Fruit fly (Drosophila melanogaster) whole organism, embryonic: ENCODE data around the gene CG13126.
A peak's percentile ranks its signal among the peaks of the same experiment; 100 is the strongest.

ENCODE experiments used
- Bdp1 ChIP-seq: fragments of 200-800 bp; sonication (Bioruptor generic); optimal IDR thresholded peaks from 3 replicates; lab custom pipeline; 2016; ENCODE audit warnings: missing biosample characterization, missing genetic modification characterization
- Bteb2 ChIP-seq: fragments of 200-800 bp; sonication (Bioruptor generic); optimal IDR thresholded peaks from 2 replicates; lab custom pipeline; 2016; ENCODE audit warnings: missing biosample characterization, missing genetic modification characterization
- CG10543 ChIP-seq: fragments of 200-800 bp; sonication (Bioruptor generic); optimal IDR thresholded peaks from 3 replicates; lab custom pipeline; 2017; ENCODE audit warnings: missing biosample characterization, mild to moderate bottlenecking, missing genetic modification characterization, moderate library complexity
- CG11696 ChIP-seq: fragments of 200-800 bp; sonication (Bioruptor generic); IDR thresholded peaks from 2 replicates; pipeline ENCODE4 v1.3.6; 2022; ENCODE audit warnings: missing biosample characterization, missing genetic modification characterization
- CG12155 ChIP-seq: fragments of 200-800 bp; sonication (Bioruptor generic); optimal IDR thresholded peaks from 3 replicates; lab custom pipeline; 2016; ENCODE audit warnings: missing biosample characterization, missing genetic modification characterization
- CG12236 ChIP-seq: fragments of 200-800 bp; sonication (Bioruptor generic); optimal IDR thresholded peaks from 2 replicates; lab custom pipeline; 2016; ENCODE audit warnings: missing biosample characterization, missing genetic modification characterization
- CG12391 ChIP-seq: fragments of 200-800 bp; sonication (Bioruptor generic); optimal IDR thresholded peaks from 3 replicates; lab custom pipeline; 2018; ENCODE audit warnings: missing biosample characterization, mild to moderate bottlenecking, missing genetic modification characterization, moderate library complexity
- CG13624 ChIP-seq: fragments of 200-800 bp; sonication (Bioruptor generic); optimal IDR thresholded peaks from 2 replicates; lab custom pipeline; 2016; ENCODE audit warnings: missing biosample characterization, missing genetic modification characterization
- CG14710 ChIP-seq: fragments of 200-800 bp; sonication (Bioruptor generic); optimal IDR thresholded peaks from 3 replicates; lab custom pipeline; 2019; ENCODE audit warnings: missing biosample characterization, mild to moderate bottlenecking, missing genetic modification characterization, moderate library complexity
- CG14860 ChIP-seq: fragments of 200-800 bp; sonication (Bioruptor generic); IDR thresholded peaks from 3 replicates; pipeline ENCODE4 v1.3.6; 2022; ENCODE audit warnings: missing biosample characterization, missing genetic modification characterization; ENCODE audit not compliant: partially characterized antibody
- CG1602 ChIP-seq: fragments of 200-800 bp; sonication (Bioruptor generic); optimal IDR thresholded peaks from 3 replicates; lab custom pipeline; 2016; ENCODE audit warnings: missing biosample characterization, missing genetic modification characterization
- CG16779 ChIP-seq: fragments of 200-800 bp; sonication (Bioruptor generic); IDR thresholded peaks from 2 replicates; pipeline ENCODE4 v1.3.6; 2022; ENCODE audit warnings: missing biosample characterization, missing genetic modification characterization
- CG2116 ChIP-seq: fragments of 200-800 bp; sonication (Bioruptor generic); optimal IDR thresholded peaks from 3 replicates; lab custom pipeline; 2018; ENCODE audit warnings: missing biosample characterization, mild to moderate bottlenecking, missing genetic modification characterization
- CG2199 ChIP-seq: fragments of 200-800 bp; sonication (Bioruptor generic); IDR thresholded peaks from 3 replicates; pipeline ENCODE4 v1.3.6; 2022; ENCODE audit warnings: missing biosample characterization, missing genetic modification characterization
- CG34224 ChIP-seq: fragments of 200-800 bp; sonication (Bioruptor generic); IDR thresholded peaks from 3 replicates; pipeline ENCODE4 v1.3.6; 2022; ENCODE audit warnings: missing biosample characterization, missing genetic modification characterization; ENCODE audit not compliant: partially characterized antibody
- CG3838 ChIP-seq: fragments of 200-800 bp; sonication (Bioruptor generic); optimal IDR thresholded peaks from 3 replicates; lab custom pipeline; 2016; ENCODE audit warnings: missing biosample characterization, missing genetic modification characterization
- CG4424 ChIP-seq: fragments of 200-800 bp; sonication (Bioruptor generic); optimal IDR thresholded peaks from 3 replicates; lab custom pipeline; 2016; ENCODE audit warnings: missing biosample characterization, missing genetic modification characterization
- CG6254 ChIP-seq: fragments of 200-800 bp; sonication (Bioruptor generic); optimal IDR thresholded peaks from 3 replicates; lab custom pipeline; 2017; ENCODE audit warnings: mild to moderate bottlenecking, missing biosample characterization, missing genetic modification reagents, missing genetic modification characterization
- CG6791 ChIP-seq: fragments of 200-800 bp; sonication (Bioruptor generic); IDR thresholded peaks from 3 replicates; pipeline ENCODE4 v1.3.6; 2022; ENCODE audit warnings: missing biosample characterization, missing genetic modification characterization; ENCODE audit not compliant: partially characterized antibody
- CG7372 ChIP-seq: fragments of 200-800 bp; sonication (Bioruptor generic); IDR thresholded peaks from 2 replicates; pipeline ENCODE4 v1.3.6; 2022; ENCODE audit warnings: missing biosample characterization, missing genetic modification characterization
- CG9215 ChIP-seq: fragments of 200-800 bp; sonication (Bioruptor generic); IDR thresholded peaks from 2 replicates; pipeline ENCODE4 v1.3.6; 2022; ENCODE audit warnings: missing biosample characterization, missing genetic modification characterization
- Chrac-16 ChIP-seq: fragments of 200-800 bp; sonication (Bioruptor generic); optimal IDR thresholded peaks from 3 replicates; lab custom pipeline; 2016; ENCODE audit warnings: missing biosample characterization, missing genetic modification characterization
- D19A ChIP-seq: fragments of 200-800 bp; optimal IDR thresholded peaks from 3 replicates; lab custom pipeline; 2019; ENCODE audit warnings: missing biosample characterization, mild to moderate bottlenecking, missing genetic modification characterization, moderate library complexity
- Doc3 ChIP-seq: fragments of 200-800 bp; sonication (Bioruptor generic); IDR thresholded peaks from 3 replicates; pipeline ENCODE4 v1.3.6; 2022; ENCODE audit warnings: missing biosample characterization, missing genetic modification characterization; ENCODE audit not compliant: partially characterized antibody
- Dp ChIP-seq: fragments of 200-800 bp; sonication (Bioruptor generic); optimal IDR thresholded peaks from 2 replicates; lab custom pipeline; 2018; ENCODE audit warnings: missing biosample characterization, mild to moderate bottlenecking, missing genetic modification characterization, moderate library complexity
- Dref ChIP-seq: fragments of 200-800 bp; sonication (Bioruptor generic); IDR thresholded peaks from 2 replicates; pipeline ENCODE4 v1.3.6; 2022; ENCODE audit warnings: missing biosample characterization, missing genetic modification characterization
- E2f2 ChIP-seq: fragments of 200-800 bp; sonication (Bioruptor generic); IDR thresholded peaks from 2 replicates; pipeline ENCODE4 v1.3.6; 2022; ENCODE audit warnings: missing biosample characterization, missing genetic modification characterization
- Fer2 ChIP-seq: fragments of 200-800 bp; sonication (Bioruptor generic); optimal IDR thresholded peaks from 2 replicates; lab custom pipeline; 2018; ENCODE audit warnings: missing biosample characterization, mild to moderate bottlenecking, missing genetic modification characterization, moderate library complexity
- Hmx ChIP-seq: fragments of 200-800 bp; sonication (Bioruptor generic); optimal IDR thresholded peaks from 2 replicates; lab custom pipeline; 2016; ENCODE audit warnings: missing biosample characterization, missing genetic modification characterization
- MBD-R2 ChIP-seq: fragments of 200-800 bp; sonication (Bioruptor generic); IDR thresholded peaks from 2 replicates; pipeline ENCODE4 v1.3.6; 2022; ENCODE audit warnings: missing biosample characterization, missing genetic modification characterization
- Nf-YC ChIP-seq: fragments of 200-800 bp; optimal IDR thresholded peaks from 3 replicates; lab custom pipeline; 2019; ENCODE audit warnings: missing biosample characterization, mild to moderate bottlenecking, missing genetic modification characterization, moderate library complexity
- Oli ChIP-seq: fragments of 200-800 bp; sonication (Bioruptor generic); optimal IDR thresholded peaks from 2 replicates; lab custom pipeline; 2018; ENCODE audit warnings: missing biosample characterization, mild to moderate bottlenecking, missing genetic modification characterization, moderate library complexity
- Opbp ChIP-seq: fragments of 200-800 bp; sonication (Bioruptor generic); IDR thresholded peaks from 3 replicates; pipeline ENCODE4 v1.3.6; 2022; ENCODE audit warnings: missing biosample characterization, missing genetic modification characterization; ENCODE audit not compliant: partially characterized antibody
- Rfx ChIP-seq: fragments of 200-800 bp; sonication (Bioruptor generic); IDR thresholded peaks from 2 replicates; pipeline ENCODE4 v1.3.6; 2022; ENCODE audit warnings: missing biosample characterization, missing genetic modification characterization
- Scr ChIP-seq: fragments of 200-800 bp; sonication (Bioruptor generic); IDR thresholded peaks from 2 replicates; pipeline ENCODE4 v1.3.6; 2022; ENCODE audit warnings: missing biosample characterization, missing genetic modification characterization; ENCODE audit not compliant: partially characterized antibody
- Usf ChIP-seq: fragments of 200-800 bp; sonication (Bioruptor generic); optimal IDR thresholded peaks from 2 replicates; lab custom pipeline; 2017; ENCODE audit warnings: missing genotype, missing biosample characterization, missing genetic modification characterization
- ap ChIP-seq: fragments of 200-800 bp; sonication (Bioruptor generic); IDR thresholded peaks from 2 replicates; pipeline ENCODE4 v1.3.6; 2022; ENCODE audit warnings: missing biosample characterization, missing genetic modification characterization
- bigmax ChIP-seq: fragments of 200-800 bp; sonication (Bioruptor generic); optimal IDR thresholded peaks from 2 replicates; lab custom pipeline; 2018; ENCODE audit warnings: missing biosample characterization, mild to moderate bottlenecking, missing genetic modification characterization
- croc ChIP-seq: fragments of 200-800 bp; sonication (Bioruptor generic); conservative IDR thresholded peaks from 3 replicates; pipeline ENCODE4 v1.3.6; 2022; ENCODE audit warnings: missing biosample characterization, missing genetic modification characterization
- dati ChIP-seq: fragments of 200-800 bp; sonication (Bioruptor generic); IDR thresholded peaks from 2 replicates; pipeline ENCODE4 v1.3.6; 2022; ENCODE audit warnings: missing biosample characterization, missing genetic modification characterization
- dmrt99B ChIP-seq: fragments of 200-800 bp; sonication (Bioruptor generic); optimal IDR thresholded peaks from 2 replicates; lab custom pipeline; 2018; ENCODE audit warnings: missing biosample characterization, mild to moderate bottlenecking, missing genetic modification characterization, moderate library complexity
- grn ChIP-seq: fragments of 200-800 bp; sonication (Bioruptor generic); optimal IDR thresholded peaks from 3 replicates; lab custom pipeline; 2017; ENCODE audit warnings: missing biosample characterization, missing genetic modification characterization
- lbe ChIP-seq: fragments of 200-800 bp; sonication (Bioruptor generic); optimal IDR thresholded peaks from 2 replicates; lab custom pipeline; 2016; ENCODE audit warnings: missing biosample characterization, mild to moderate bottlenecking, missing genetic modification characterization
- mirr ChIP-seq: fragments of 200-800 bp; sonication (Bioruptor generic); optimal IDR thresholded peaks from 3 replicates; lab custom pipeline; 2018; ENCODE audit warnings: missing biosample characterization, mild to moderate bottlenecking, missing genetic modification characterization
- run ChIP-seq: fragments of 200-800 bp; sonication (Bioruptor generic); optimal IDR thresholded peaks from 3 replicates; lab custom pipeline; 2018; ENCODE audit warnings: missing biosample characterization, mild to moderate bottlenecking, missing genetic modification characterization
- shn ChIP-seq: fragments of 200-800 bp; sonication (Bioruptor generic); optimal IDR thresholded peaks from 3 replicates; lab custom pipeline; 2016; ENCODE audit warnings: missing biosample characterization, missing genetic modification characterization
- sima ChIP-seq: fragments of 200-800 bp; sonication (Bioruptor generic); optimal IDR thresholded peaks from 2 replicates; lab custom pipeline; 2016; ENCODE audit warnings: missing biosample characterization, missing genetic modification characterization
- stc ChIP-seq: fragments of 200-800 bp; sonication (Bioruptor generic); IDR thresholded peaks from 2 replicates; pipeline ENCODE4 v1.3.6; 2022; ENCODE audit warnings: missing biosample characterization, missing genetic modification characterization
- trh ChIP-seq: fragments of 200-800 bp; sonication (Bioruptor generic); optimal IDR thresholded peaks from 2 replicates; lab custom pipeline; 2016; ENCODE audit warnings: missing biosample characterization, missing genetic modification characterization
- usp ChIP-seq: fragments of >200 bp; optimal IDR thresholded peaks from 2 replicates; lab custom pipeline; 2017; ENCODE audit warnings: missing biosample characterization, missing genetic modification characterization
- wdn ChIP-seq: fragments of 200-800 bp; sonication (Bioruptor generic); IDR thresholded peaks from 2 replicates; pipeline ENCODE4 v1.3.6; 2022; ENCODE audit warnings: missing biosample characterization, missing genetic modification characterization
- zf30C ChIP-seq: fragments of 200-800 bp; sonication (Bioruptor generic); optimal IDR thresholded peaks from 3 replicates; lab custom pipeline; 2018; ENCODE audit warnings: missing biosample characterization, mild to moderate bottlenecking, missing genetic modification characterization

Gene CG13126

DNA sequence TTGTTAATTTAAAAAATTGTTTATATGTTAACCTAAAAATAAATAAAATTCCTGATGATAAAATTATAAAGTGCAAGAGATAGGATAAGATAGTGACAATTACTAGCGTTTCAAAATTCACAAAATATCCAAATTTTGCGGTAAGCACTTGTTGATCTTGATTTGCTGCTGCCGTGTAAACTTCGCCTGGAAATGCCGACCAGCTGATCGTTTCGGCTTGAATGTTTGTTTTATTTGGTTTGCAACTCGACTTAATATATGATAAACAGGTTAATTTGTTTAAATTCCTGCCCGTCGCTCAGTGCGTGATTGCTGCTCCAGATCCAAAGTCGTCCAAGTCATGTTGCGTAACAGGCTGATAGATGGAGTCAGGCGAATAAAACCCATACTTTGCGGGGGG lies 32.6 kb downstream of the CG13126 start, which contains the start of gene CG4592 (continued):
- no peak for TF ChIP-seq Nf-YC (tag; lab: Kevin White, UChicago)
- no peak for TF ChIP-seq CG10543 (GFP tag; lab: Kevin White, UChicago)
- peak; percentile 62 for TF ChIP-seq CG4424
- 0 out of 2 replicates have a peak, but pooled peaks have one; percentile 22 for TF ChIP-seq wdn (GFP tag; lab: Robert Waterston, UW)
- TF ChIP-seq croc: no peak
- peak; percentile 60 for TF ChIP-seq bigmax
- TF ChIP-seq CG14710 (tag; lab: Kevin White, UChicago): peak; percentile 52
- TF ChIP-seq CG12236: no peak
- no peak for TF ChIP-seq Opbp (GFP tag; lab: Robert Waterston, UW)
- TF ChIP-seq dati (GFP tag; lab: Robert Waterston, UW): 0 out of 2 replicates have a peak, but pooled peaks have one; percentile 35
- TF ChIP-seq ap (GFP tag; lab: Robert Waterston, UW): 0 out of 2 replicates have a peak, but pooled peaks have one; percentile 21
- no peak for TF ChIP-seq grn
- TF ChIP-seq CG1602 (GFP tag; lab: Kevin White, UChicago): peak; percentile 8
- TF ChIP-seq Dref: no peak
- TF ChIP-seq CG3838: peak; percentile 5
- TF ChIP-seq Rfx: peak; percentile 83
- no peak for TF ChIP-seq CG7372 (GFP tag; lab: Robert Waterston, UW)
- TF ChIP-seq CG16779 (GFP tag; lab: Robert Waterston, UW): no peak
- peak; percentile 33 for TF ChIP-seq Oli (tag; lab: Kevin White, UChicago)
- TF ChIP-seq mirr (GFP tag; lab: Kevin White, UChicago): peak; percentile 50
- peak; percentile 10 for TF ChIP-seq Chrac-16 (GFP tag; lab: Kevin White, UChicago)
- no peak for TF ChIP-seq sima
- TF ChIP-seq Bdp1 (GFP tag; lab: Kevin White, UChicago): peak; percentile 18
- no peak for TF ChIP-seq CG13624
- peak; percentile 28 for TF ChIP-seq Bteb2
- TF ChIP-seq CG11696 (GFP tag; lab: Robert Waterston, UW): peak; percentile 49; the same call in 1 of the 2 replicates
- TF ChIP-seq, all 482 proteins: peak for 209

dm6 chr2L:9919949-9920348 lies 34.0 kb downstream of the CG13126 start, which contains the start of gene CG4594:
Gene CG4594 (plus strand): TSS chr2L:9920160.
- TF ChIP-seq D19A (tag; lab: Kevin White, UChicago) (no peak), Usf (no peak), Doc3 (GFP tag; lab: Robert Waterston, UW) (no peak), CG34224 (GFP tag; lab: Robert Waterston, UW) (0 out of 3 replicates have a peak, but pooled peaks have one; percentile 28), CG12391 (tag; lab: Kevin White, UChicago) (no peak), CG12155 (GFP tag; lab: Kevin White, UChicago) (no peak), sima (no peak), trh (GFP tag; lab: Kevin White, UChicago) (no peak), CG2116 (GFP tag; lab: Kevin White, UChicago) (peak; percentile 3), CG14860 (0 out of 3 replicates have a peak, but pooled peaks have one; percentile 12), CG6791 (GFP tag; lab: Robert Waterston, UW) (peak; percentile 15; the same call in 2 of the 3 replicates), Fer2 (tag; lab: Kevin White, UChicago) (no peak), Dp (GFP tag; lab: Kevin White, UChicago) (peak; percentile 69), lbe (GFP tag; lab: Kevin White, UChicago) (no peak), Hmx (GFP tag; lab: Kevin White, UChicago) (no peak), run (tag; lab: Kevin White, UChicago) (no peak), CG2199 (GFP tag; lab: Robert Waterston, UW) (no peak), zf30C (GFP tag; lab: Kevin White, UChicago) (no peak), MBD-R2 (0 out of 2 replicates have a peak, but pooled peaks have one; percentile 8), shn (GFP tag; lab: Kevin White, UChicago) (no peak), stc (no peak), Scr (GFP tag; lab: Robert Waterston, UW) (0 out of 2 replicates have a peak, but pooled peaks have one; percentile 32), E2f2 (GFP tag; lab: Robert Waterston, UW) (peak; percentile 80), dmrt99B (tag; lab: Kevin White, UChicago) (no peak), CG9215 (GFP tag; lab: Robert Waterston, UW) (no peak), usp (GFP tag; lab: Kevin White, UChicago) (no peak), CG6254 (no peak), CG1602 (GFP tag; lab: Kevin White, UChicago) (no peak)
